Worm (Caenorhabditis elegans): Measurements from ENCODE around the gene cit-1.1.
A peak's percentile ranks its signal among the peaks of the same experiment; 100 is the strongest.

The cit-1.1 gene

ce11 chrIII:8027942-8028341, 18.3 kb upstream of the cit-1.1 start, which contains the start of gene mdt-30:
mdt-30 (minus strand) TSS chrIII:8028042.
- TF ChIP-seq tbx-11 (GFP tag; IDR thresholded peaks at IDR 0.05) (no peak), tbx-37 (GFP tag; conservative IDR thresholded peaks at IDR 0.05) (no peak), tra-4 (tag; optimal IDR thresholded peaks at IDR 0.05) (no peak), pes-1 (GFP tag; IDR thresholded peaks at IDR 0.05) (no peak), sea-1 (GFP tag; conservative IDR thresholded peaks at IDR 0.05) (no peak), hmbx-1 (tag; optimal IDR thresholded peaks at IDR 0.05) (no peak), ama-1 (optimal IDR thresholded peaks at IDR 0.05) (no peak)

ce11 chrIII:8022077-8022476, 12.5 kb upstream of the cit-1.1 start, which contains the start of gene F44B9.2:
F44B9.2 (plus strand) TSS chrIII:8022463.
- TF ChIP-seq F13C5.2 (tag; optimal IDR thresholded peaks at IDR 0.05): no peak
- TF ChIP-seq ets-7 (tag; optimal IDR thresholded peaks at IDR 0.05): no peak
- no peak for TF ChIP-seq tbx-11 (GFP tag; IDR thresholded peaks at IDR 0.05)
- TF ChIP-seq ceh-13 (GFP tag; optimal IDR thresholded peaks at IDR 0.05): no peak
- no peak for TF ChIP-seq hmg-4 (GFP tag; optimal IDR thresholded peaks at IDR 0.05)
- TF ChIP-seq hnd-1 (tag; optimal IDR thresholded peaks at IDR 0.05): no peak
- no peak for TF ChIP-seq tra-4 (tag; optimal IDR thresholded peaks at IDR 0.05)
- TF ChIP-seq flt-1 (GFP tag; IDR thresholded peaks at IDR 0.05): no peak
- TF ChIP-seq pes-1 (GFP tag; IDR thresholded peaks at IDR 0.05): no peak
- TF ChIP-seq sea-1 (GFP tag; conservative IDR thresholded peaks at IDR 0.05): no peak
- no peak for TF ChIP-seq tbx-37 (GFP tag; conservative IDR thresholded peaks at IDR 0.05)
- TF ChIP-seq aly-1 (tag; optimal IDR thresholded peaks at IDR 0.05): no peak
- no peak for TF ChIP-seq ceh-36 (tag; optimal IDR thresholded peaks at IDR 0.05)
- TF ChIP-seq ama-1 (optimal IDR thresholded peaks at IDR 0.05): no peak

DNA sequence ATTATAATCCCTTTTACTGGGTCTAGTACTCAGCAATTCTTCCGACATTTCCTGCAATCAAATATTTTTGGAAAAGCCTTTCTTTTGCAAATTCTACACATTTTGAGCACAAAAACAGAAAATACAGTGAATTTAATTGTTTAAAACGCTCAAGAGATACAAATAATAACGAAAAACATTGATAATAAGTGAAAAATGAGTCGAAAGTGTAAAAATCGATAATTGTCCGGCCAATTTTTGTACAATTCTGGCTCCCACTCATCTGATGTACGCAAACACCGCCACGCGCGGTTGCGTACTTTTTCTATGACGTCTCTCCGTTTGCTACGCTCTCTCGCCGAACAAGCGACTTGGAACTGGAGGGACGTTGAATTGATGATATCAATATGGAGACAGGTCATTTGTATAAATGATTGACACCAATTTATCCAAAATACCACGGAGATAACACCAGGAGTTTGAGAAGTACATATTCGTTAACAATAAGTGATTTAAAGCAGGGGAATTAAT, 11.3 kb upstream of the cit-1.1 start, which contains the start of gene lin-36:
Gene lin-36, minus strand, starts transcription at position 51 of the 510 bp plus-strand sequence.
- TF ChIP-seq ceh-13 (GFP tag; optimal IDR thresholded peaks at IDR 0.05): no peak
- no peak for TF ChIP-seq hnd-1 (tag; optimal IDR thresholded peaks at IDR 0.05)
- TF ChIP-seq F13C5.2 (tag; optimal IDR thresholded peaks at IDR 0.05): peak; percentile 78
- TF ChIP-seq ets-7 (tag; optimal IDR thresholded peaks at IDR 0.05): no peak
- TF ChIP-seq tra-4 (tag; optimal IDR thresholded peaks at IDR 0.05): no peak
- no peak for TF ChIP-seq scrt-1 (GFP tag; IDR thresholded peaks at IDR 0.05)
- no peak for TF ChIP-seq B0310.2 (tag; optimal IDR thresholded peaks at IDR 0.05)
- TF ChIP-seq ama-1 (optimal IDR thresholded peaks at IDR 0.05): no peak
- no peak for TF ChIP-seq tbx-37 (GFP tag; conservative IDR thresholded peaks at IDR 0.05)
- 0 out of 2 replicates have a peak, but pooled peaks have one; percentile 11 for TF ChIP-seq sea-1 (GFP tag; conservative IDR thresholded peaks at IDR 0.05)
- no peak for TF ChIP-seq tbx-11 (GFP tag; IDR thresholded peaks at IDR 0.05)
- TF ChIP-seq hmg-4 (GFP tag; optimal IDR thresholded peaks at IDR 0.05): peak; percentile 26
- no peak for TF ChIP-seq aly-1 (tag; optimal IDR thresholded peaks at IDR 0.05)
- TF ChIP-seq hmbx-1 (tag; optimal IDR thresholded peaks at IDR 0.05): no peak
- no peak for TF ChIP-seq ceh-36 (tag; optimal IDR thresholded peaks at IDR 0.05)
- TF ChIP-seq pes-1 (GFP tag; IDR thresholded peaks at IDR 0.05): peak; percentile 57; the same call in 1 of the 2 replicates
- TF ChIP-seq flt-1 (GFP tag; IDR thresholded peaks at IDR 0.05): no peak

DNA sequence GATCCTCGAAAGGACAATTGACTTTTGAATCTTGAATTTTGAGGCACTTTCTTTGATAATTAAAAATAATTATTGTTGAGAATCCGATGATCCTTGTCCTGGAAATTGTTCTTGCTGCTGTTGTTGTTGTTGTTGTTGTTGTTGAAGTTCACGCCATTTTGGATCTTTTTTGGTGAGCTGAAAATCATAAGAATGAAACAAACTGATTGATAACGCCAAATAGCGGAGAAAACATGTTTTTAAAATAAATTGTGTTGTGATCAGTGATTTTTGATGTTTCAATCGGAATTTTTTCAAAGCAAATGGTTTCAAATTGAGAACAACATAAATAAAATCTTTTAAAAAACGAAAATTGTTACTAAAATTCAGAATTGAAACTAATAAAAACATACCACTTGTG, 7.4 kb upstream of the cit-1.1 start:
- no peak for TF ChIP-seq pes-1 (GFP tag; IDR thresholded peaks at IDR 0.05)
- no peak for TF ChIP-seq B0310.2 (tag; optimal IDR thresholded peaks at IDR 0.05)
- no peak for TF ChIP-seq hmbx-1 (tag; optimal IDR thresholded peaks at IDR 0.05)
- TF ChIP-seq ama-1 (optimal IDR thresholded peaks at IDR 0.05): no peak
- TF ChIP-seq tbx-37 (GFP tag; conservative IDR thresholded peaks at IDR 0.05): no peak
- TF ChIP-seq tbx-11 (GFP tag; IDR thresholded peaks at IDR 0.05): no peak
- no peak for TF ChIP-seq tra-4 (tag; optimal IDR thresholded peaks at IDR 0.05)
- no peak for TF ChIP-seq ceh-13 (GFP tag; optimal IDR thresholded peaks at IDR 0.05)
- no peak for TF ChIP-seq flt-1 (GFP tag; IDR thresholded peaks at IDR 0.05)
- TF ChIP-seq sea-1 (GFP tag; conservative IDR thresholded peaks at IDR 0.05): no peak
- TF ChIP-seq hnd-1 (tag; optimal IDR thresholded peaks at IDR 0.05): no peak
- TF ChIP-seq hmg-4 (GFP tag; optimal IDR thresholded peaks at IDR 0.05): no peak
- no peak for TF ChIP-seq F13C5.2 (tag; optimal IDR thresholded peaks at IDR 0.05)
- TF ChIP-seq ceh-36 (tag; optimal IDR thresholded peaks at IDR 0.05): no peak
- TF ChIP-seq ets-7 (tag; optimal IDR thresholded peaks at IDR 0.05): no peak

ce11 chrIII:8016438-8016837, 6.8 kb upstream of the cit-1.1 start, which contains the start of gene F44B9.5:
F44B9.5 (minus strand) TSS chrIII:8016538.
- TF ChIP-seq hnd-1 (tag; optimal IDR thresholded peaks at IDR 0.05) (no peak), tra-4 (tag; optimal IDR thresholded peaks at IDR 0.05) (no peak), ama-1 (optimal IDR thresholded peaks at IDR 0.05) (no peak), ceh-36 (tag; optimal IDR thresholded peaks at IDR 0.05) (no peak), tbx-11 (GFP tag; IDR thresholded peaks at IDR 0.05) (no peak), tbx-37 (GFP tag; conservative IDR thresholded peaks at IDR 0.05) (no peak), sea-1 (GFP tag; conservative IDR thresholded peaks at IDR 0.05) (no peak), aly-1 (tag; optimal IDR thresholded peaks at IDR 0.05) (no peak), B0310.2 (tag; optimal IDR thresholded peaks at IDR 0.05) (no peak), ceh-13 (GFP tag; optimal IDR thresholded peaks at IDR 0.05) (no peak), F13C5.2 (tag; optimal IDR thresholded peaks at IDR 0.05) (no peak), pes-1 (GFP tag; IDR thresholded peaks at IDR 0.05) (no peak)

- TF ChIP-seq tra-4 (tag; optimal IDR thresholded peaks at IDR 0.05) (no peak), ceh-36 (tag; optimal IDR thresholded peaks at IDR 0.05) (no peak), B0310.2 (tag; optimal IDR thresholded peaks at IDR 0.05) (no peak), flt-1 (GFP tag; IDR thresholded peaks at IDR 0.05) (no peak), aly-1 (tag; optimal IDR thresholded peaks at IDR 0.05) (no peak), ama-1 (optimal IDR thresholded peaks at IDR 0.05) (no peak), pes-1 (GFP tag; IDR thresholded peaks at IDR 0.05) (no peak), tbx-37 (GFP tag; conservative IDR thresholded peaks at IDR 0.05) (no peak), sea-1 (GFP tag; conservative IDR thresholded peaks at IDR 0.05) (no peak), hmbx-1 (tag; optimal IDR thresholded peaks at IDR 0.05) (no peak), ceh-13 (GFP tag; optimal IDR thresholded peaks at IDR 0.05) (no peak), tbx-11 (GFP tag; IDR thresholded peaks at IDR 0.05) (no peak), scrt-1 (GFP tag; IDR thresholded peaks at IDR 0.05) (no peak), ets-7 (tag; optimal IDR thresholded peaks at IDR 0.05) (no peak), hmg-4 (GFP tag; optimal IDR thresholded peaks at IDR 0.05) (no peak), hnd-1 (tag; optimal IDR thresholded peaks at IDR 0.05) (no peak), F13C5.2 (tag; optimal IDR thresholded peaks at IDR 0.05) (no peak)
These were observed 4.0 kb upstream of the cit-1.1 start for ce11 chrIII:8013582-8013981.
